Fruit fly (Drosophila melanogaster): Measurements from ENCODE around the gene CG33191.

CG33191 gene

DNA sequence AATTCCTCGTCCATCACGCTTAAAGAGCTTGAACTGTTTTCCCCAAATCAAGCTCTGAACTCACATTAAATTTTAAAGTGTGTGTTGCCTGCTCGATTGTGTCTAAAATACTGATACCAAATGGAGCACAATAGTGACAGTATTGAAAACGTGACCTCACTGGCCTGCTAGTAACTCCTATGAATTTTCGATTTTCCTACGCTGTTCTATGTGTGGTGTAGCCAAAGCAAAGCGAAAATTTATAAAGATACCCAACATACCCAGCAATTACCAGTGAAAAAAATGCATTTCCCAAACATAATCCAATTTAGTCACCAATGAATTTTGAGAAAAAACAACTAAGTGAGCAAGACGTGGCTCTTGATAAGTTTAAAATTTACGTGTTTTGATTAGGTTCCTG is at the start of gene CG33191:
Gene CG33191, minus strand, starts transcription at position 101 of the 400 bp plus-strand sequence.
- TF ChIP-seq ovo (GFP tag; optimal IDR thresholded peaks at IDR 0.05) = no peak
- no peak for TF ChIP-seq Hr96 (GFP tag; optimal IDR thresholded peaks at IDR 0.05)
- no peak for TF ChIP-seq pad (GFP tag; optimal IDR thresholded peaks at IDR 0.05)
- TF ChIP-seq bab1 (GFP tag; optimal IDR thresholded peaks at IDR 0.05) = no peak

DNA sequence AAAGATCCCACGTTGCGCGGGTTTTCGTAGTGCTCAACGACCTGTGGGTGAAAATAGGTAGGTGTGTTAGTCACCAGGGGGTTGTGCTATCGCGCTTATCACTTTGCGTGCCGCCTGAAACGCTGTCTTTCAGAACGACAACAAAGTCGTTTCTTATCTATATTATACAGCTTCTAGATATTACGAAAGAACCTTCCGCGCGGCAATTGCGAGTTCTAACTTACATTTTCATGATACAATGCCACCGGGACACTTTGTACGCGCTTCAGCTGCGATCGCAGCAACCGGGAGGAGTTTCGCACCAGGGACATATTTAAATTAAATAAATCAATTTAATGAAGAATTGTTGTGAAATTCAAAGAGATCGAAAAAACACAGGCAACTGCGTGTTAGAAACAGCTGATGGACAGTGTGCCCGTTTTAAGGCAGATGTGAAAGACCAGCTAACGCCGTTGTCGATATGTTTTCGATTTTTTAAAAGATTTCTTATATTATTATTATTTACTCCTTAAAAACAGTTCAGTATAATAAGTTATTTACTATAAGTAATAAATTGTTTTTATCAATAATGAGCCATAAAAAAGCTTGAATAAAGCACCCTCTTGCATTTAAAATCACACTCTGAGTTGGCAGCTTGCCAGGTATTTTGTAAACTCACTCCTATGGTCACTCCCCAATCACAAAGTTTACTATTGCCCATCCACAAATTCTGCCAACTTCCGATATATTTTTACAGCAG is 44.2 kb upstream of the CG33191 start, which contains the start of the genes IscU and CG8379:
Gene IscU, minus strand, starts transcription at position 417 of the 739 bp plus-strand sequence.
Gene CG8379, plus strand, starts transcription at position 651 of the 739 bp plus-strand sequence.
- TF ChIP-seq tj (GFP tag; optimal IDR thresholded peaks at IDR 0.05) = peak; percentile 29
- TF ChIP-seq ovo (GFP tag; optimal IDR thresholded peaks at IDR 0.05) = no peak
- peak; percentile 15 for TF ChIP-seq Crg-1 (GFP tag; optimal IDR thresholded peaks at IDR 0.05)
- no peak for TF ChIP-seq pad (GFP tag; optimal IDR thresholded peaks at IDR 0.05)
- TF ChIP-seq CG12768 (GFP tag; optimal IDR thresholded peaks at IDR 0.05) = no peak
- peak; percentile 55 for TF ChIP-seq bab1 (GFP tag; optimal IDR thresholded peaks at IDR 0.05)
- peak; percentile 50 for TF ChIP-seq Mnt (GFP tag; optimal IDR thresholded peaks at IDR 0.05)
- no peak for TF ChIP-seq CG1620 (GFP tag; optimal IDR thresholded peaks at IDR 0.05)
- TF ChIP-seq cnc (optimal IDR thresholded peaks at IDR 0.05) = no peak
- TF ChIP-seq CG14711 (tag; optimal IDR thresholded peaks at IDR 0.05) = peak; percentile 6
- TF ChIP-seq CG11617 (GFP tag; optimal IDR thresholded peaks at IDR 0.05) = peak; percentile 46
- peak; percentile 41 for TF ChIP-seq CG7101 (tag; optimal IDR thresholded peaks at IDR 0.05)
- no peak for TF ChIP-seq CG7045 (GFP tag; optimal IDR thresholded peaks at IDR 0.05)
- TF ChIP-seq kay (GFP tag; ENCODE audit: borderline replicate concordance) = peak; percentile 82

DNA sequence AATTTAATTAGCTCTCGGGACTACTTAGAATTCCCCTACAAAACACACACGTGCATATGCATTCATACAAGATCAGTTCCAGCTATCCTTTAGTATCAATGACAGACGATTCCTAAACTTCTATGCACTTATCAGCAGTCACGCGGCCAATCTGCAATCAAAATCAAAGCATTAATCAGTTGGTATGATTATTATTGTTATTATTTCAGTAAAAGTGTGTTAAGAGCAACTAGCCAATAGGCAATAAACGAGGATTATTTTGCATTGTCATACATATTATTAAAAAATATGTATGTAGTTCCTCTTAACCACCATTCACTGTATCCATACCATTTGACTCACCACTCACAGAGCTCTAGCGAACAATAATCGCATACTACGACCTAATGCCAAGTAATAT is 43.2 kb upstream of the CG33191 start:
- TF ChIP-seq CG11617 (GFP tag; optimal IDR thresholded peaks at IDR 0.05) = no peak
- TF ChIP-seq toe (GFP tag; optimal IDR thresholded peaks at IDR 0.05) = no peak
- no peak for TF ChIP-seq Clk (GFP tag; optimal IDR thresholded peaks at IDR 0.05)
- TF ChIP-seq CG5204 (GFP tag; optimal IDR thresholded peaks at IDR 0.05) = no peak
- no peak for TF ChIP-seq ovo (GFP tag; optimal IDR thresholded peaks at IDR 0.05)
- no peak for TF ChIP-seq CG1620 (GFP tag; optimal IDR thresholded peaks at IDR 0.05)
- TF ChIP-seq CG33017 (tag; optimal IDR thresholded peaks at IDR 0.05) = peak; percentile 40
- no peak for TF ChIP-seq CG7101 (tag; optimal IDR thresholded peaks at IDR 0.05)
- peak in 1 of 2 experiments; percentile 50 for TF ChIP-seq cnc (optimal IDR thresholded peaks at IDR 0.05)
- no peak for TF ChIP-seq CG7045 (GFP tag; optimal IDR thresholded peaks at IDR 0.05)
- peak; percentile 41 for TF ChIP-seq CG12768 (GFP tag; optimal IDR thresholded peaks at IDR 0.05)
- TF ChIP-seq CG14711 (tag; optimal IDR thresholded peaks at IDR 0.05) = peak; percentile 47
- no peak for TF ChIP-seq Crg-1 (GFP tag; optimal IDR thresholded peaks at IDR 0.05)
- no peak for TF ChIP-seq tj (GFP tag; optimal IDR thresholded peaks at IDR 0.05)
- TF ChIP-seq pad (GFP tag; optimal IDR thresholded peaks at IDR 0.05) = no peak
- TF ChIP-seq Hr96 (GFP tag; optimal IDR thresholded peaks at IDR 0.05) = no peak
- TF ChIP-seq Mnt (GFP tag; optimal IDR thresholded peaks at IDR 0.05) = peak; percentile 17
- TF ChIP-seq bab1 (GFP tag; optimal IDR thresholded peaks at IDR 0.05) = no peak
- TF ChIP-seq kay (GFP tag; ENCODE audit: borderline replicate concordance) = peak; percentile 98
- TF ChIP-seq cic (GFP tag; optimal IDR thresholded peaks at IDR 0.05) = peak; percentile 88

DNA sequence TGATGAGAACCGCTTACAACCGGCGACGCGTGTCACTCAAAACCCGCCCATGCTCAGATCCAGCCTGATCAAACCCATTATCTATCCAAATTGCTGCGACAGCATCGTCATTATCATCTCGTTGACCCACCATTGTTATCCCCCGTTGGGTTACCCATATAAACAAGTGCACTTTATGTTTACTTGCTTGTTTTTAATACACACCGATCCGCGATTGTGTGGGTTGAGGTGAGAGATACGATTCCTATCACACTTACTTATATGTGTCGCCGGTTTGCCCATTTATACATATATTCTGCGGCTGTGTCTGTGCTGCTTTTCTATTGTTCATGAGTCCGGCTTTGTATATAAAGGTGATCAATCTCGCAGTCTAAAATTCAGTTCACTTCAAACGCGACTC is 41.9 kb upstream of the CG33191 start, which contains the start of gene CG8369:
Gene CG8369, plus strand, starts transcription at position 386 of the 400 bp plus-strand sequence.
- peak; percentile 89 for TF ChIP-seq cic (GFP tag; optimal IDR thresholded peaks at IDR 0.05)
- TF ChIP-seq Mnt (GFP tag; optimal IDR thresholded peaks at IDR 0.05) = no peak
- peak; percentile 1 for TF ChIP-seq CG7101 (tag; optimal IDR thresholded peaks at IDR 0.05)
- TF ChIP-seq kay (GFP tag; ENCODE audit: borderline replicate concordance) = no peak
- no peak for TF ChIP-seq Hr96 (GFP tag; optimal IDR thresholded peaks at IDR 0.05)
- TF ChIP-seq CG12768 (GFP tag; optimal IDR thresholded peaks at IDR 0.05) = peak; percentile 56
- TF ChIP-seq toe (GFP tag; optimal IDR thresholded peaks at IDR 0.05) = no peak
- no peak for TF ChIP-seq pad (GFP tag; optimal IDR thresholded peaks at IDR 0.05)
- TF ChIP-seq tj (GFP tag; optimal IDR thresholded peaks at IDR 0.05) = peak; percentile 19
- peak; percentile 34 for TF ChIP-seq CG33017 (tag; optimal IDR thresholded peaks at IDR 0.05)
- TF ChIP-seq ovo (GFP tag; optimal IDR thresholded peaks at IDR 0.05) = peak; percentile 1

DNA sequence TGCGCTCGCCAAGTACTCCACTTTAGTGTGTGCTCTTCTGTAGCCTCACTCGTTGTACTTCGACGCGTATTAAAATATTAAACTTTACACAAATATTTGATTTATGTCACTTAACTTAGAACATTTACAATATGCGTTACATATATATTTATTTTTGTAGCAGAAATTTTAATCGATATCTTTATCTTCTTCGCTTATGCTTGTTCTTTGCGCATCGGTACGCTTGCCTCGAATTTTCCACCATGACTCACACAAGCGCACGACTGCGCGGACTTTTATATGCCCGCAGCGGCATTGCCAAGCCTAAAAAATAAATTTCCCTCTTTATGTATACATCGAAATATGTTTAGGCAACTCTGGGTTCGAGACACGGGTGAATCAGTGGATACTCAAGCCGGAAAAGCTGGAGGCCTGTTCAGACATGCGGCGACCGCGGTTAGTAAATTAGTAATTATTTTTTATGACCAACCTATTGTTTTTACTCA is 40.7 kb upstream of the CG33191 start, which contains the start of gene aqz:
Gene aqz, minus strand, starts transcription at position 255 of the 485 bp plus-strand sequence.
- TF ChIP-seq toe (GFP tag; optimal IDR thresholded peaks at IDR 0.05) (peak; percentile 61), Hr96 (GFP tag; optimal IDR thresholded peaks at IDR 0.05) (peak; percentile 76), bab1 (GFP tag; optimal IDR thresholded peaks at IDR 0.05) (peak; percentile 86), CG33017 (tag; optimal IDR thresholded peaks at IDR 0.05) (peak; percentile 69), Mnt (GFP tag; optimal IDR thresholded peaks at IDR 0.05) (peak; percentile 66), tj (GFP tag; optimal IDR thresholded peaks at IDR 0.05) (peak; percentile 37), CG12768 (GFP tag; optimal IDR thresholded peaks at IDR 0.05) (peak; percentile 18), Crg-1 (GFP tag; optimal IDR thresholded peaks at IDR 0.05) (peak; percentile 71), ovo (GFP tag; optimal IDR thresholded peaks at IDR 0.05) (peak; percentile 28), pad (GFP tag; optimal IDR thresholded peaks at IDR 0.05) (peak; percentile 44), CG14711 (tag; optimal IDR thresholded peaks at IDR 0.05) (peak; percentile 100), CG1620 (GFP tag; optimal IDR thresholded peaks at IDR 0.05) (peak; percentile 86), CG5204 (GFP tag; optimal IDR thresholded peaks at IDR 0.05) (no peak), Clk (GFP tag; optimal IDR thresholded peaks at IDR 0.05) (peak; percentile 49), CG11617 (GFP tag; optimal IDR thresholded peaks at IDR 0.05) (peak; percentile 39), kay (GFP tag; ENCODE audit: borderline replicate concordance) (peak; percentile 100), CG7045 (GFP tag; optimal IDR thresholded peaks at IDR 0.05) (peak; percentile 29), cnc (optimal IDR thresholded peaks at IDR 0.05) (no peak), CG7101 (tag; optimal IDR thresholded peaks at IDR 0.05) (peak; percentile 72), cic (GFP tag; optimal IDR thresholded peaks at IDR 0.05) (peak; percentile 73)

Data from whole organism, adult.